Worm (Caenorhabditis elegans) whole organism, L2 larva: ENCODE results near the gene Y45F10C.6.
A peak's percentile ranks its signal among the peaks of the same experiment; 100 is the strongest.

Source experiments
- aly-2 ChIP-seq: fragments of 150-350 bp; optimal IDR thresholded peaks from 2 replicates; lab custom pipeline; 2014; ENCODE audit warnings: missing biosample characterization, missing genetic modification characterization
- egl-27 ChIP-seq: sonication (generic microtip); optimal IDR thresholded peaks from 3 replicates; lab custom pipeline; 2017; ENCODE audit warnings: missing biosample characterization, missing genetic modification reagents, missing genetic modification characterization
- elt-3 ChIP-seq: sonication (generic microtip); optimal IDR thresholded peaks from 2 replicates; lab custom pipeline; 2017; ENCODE audit warnings: missing biosample characterization, missing genetic modification characterization
- lsy-2 ChIP-seq, 2 experiments: fragments of 150-350 bp in 1 of 2; sonication (generic microtip) in 1 of 2; optimal IDR thresholded peaks; 2 replicates each; lab custom pipeline; 2014 to 2017; ENCODE audit warnings: missing biosample characterization in 2 of 2, missing genetic modification characterization in 2 of 2
- nhr-25 ChIP-seq: fragments of 150-350 bp; sonication (generic microtip); optimal IDR thresholded peaks from 3 replicates; lab custom pipeline; 2014; ENCODE audit warnings: missing biosample characterization, missing genetic modification characterization
- skn-1 ChIP-seq: sonication (generic microtip); optimal IDR thresholded peaks from 2 replicates; lab custom pipeline; 2017; ENCODE audit warnings: missing biosample characterization, missing genetic modification characterization
- sma-3 ChIP-seq: sonication (generic microtip); optimal IDR thresholded peaks from 2 replicates; lab custom pipeline; 2016; ENCODE audit warnings: missing genetic modification reagents, missing genetic modification characterization, missing compliant biosample characterization
- snpc-4 ChIP-seq: fragments of 150-350 bp; optimal IDR thresholded peaks from 2 replicates; lab custom pipeline; 2014; ENCODE audit warnings: missing biosample characterization, missing genetic modification characterization
- unc-55 ChIP-seq: fragments of 150-350 bp; sonication (generic microtip); optimal IDR thresholded peaks from 3 replicates; lab custom pipeline; 2014; ENCODE audit warnings: missing biosample characterization, missing genetic modification reagents, missing genetic modification characterization
- unc-62 ChIP-seq: fragments of 150-350 bp; optimal IDR thresholded peaks from 2 replicates; lab custom pipeline; 2014; ENCODE audit warnings: missing biosample characterization, missing genetic modification reagents, missing genetic modification characterization
- ztf-11 ChIP-seq: sonication (generic microtip); optimal IDR thresholded peaks from 2 replicates; lab custom pipeline; 2017; ENCODE audit warnings: missing biosample characterization, missing genetic modification characterization
- ztf-4 ChIP-seq: fragments of 150-350 bp; optimal IDR thresholded peaks from 2 replicates; lab custom pipeline; 2014; ENCODE audit warnings: missing biosample characterization, missing genetic modification characterization

DNA sequence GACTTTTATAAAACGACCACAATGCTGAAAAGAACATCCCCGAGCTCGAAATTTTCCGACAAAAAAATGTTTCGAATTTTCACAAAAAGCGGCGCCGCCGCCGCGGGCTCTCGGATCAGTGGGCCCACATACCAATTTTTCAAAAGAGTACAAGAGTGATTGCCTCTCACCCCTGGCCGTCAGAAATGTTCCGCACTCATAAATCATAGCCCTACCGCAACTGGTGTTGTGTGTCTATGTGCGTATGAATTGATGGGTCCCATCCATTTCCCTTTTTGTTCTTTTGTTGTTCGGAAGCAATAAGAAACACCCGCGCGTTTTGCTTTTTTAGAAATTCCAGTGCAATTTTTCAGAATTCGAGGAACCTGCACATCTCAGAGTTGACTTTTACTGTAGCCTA is 42.5 kb downstream of the Y45F10C.6 start:
- TF ChIP-seq aly-2 (tag; lab: Kevin White, UChicago) (no peak), lsy-2 (tag; optimal IDR thresholded peaks at IDR 0.05; lab: Kevin White, UChicago) (peak in 1 of 2 experiments; percentile 33), ztf-11 (no peak), egl-27 (no peak), ztf-4 (no peak), snpc-4 (tag; lab: Kevin White, UChicago) (no peak), unc-62 (peak; percentile 89), nhr-25 (tag; lab: Kevin White, UChicago) (no peak), unc-55 (peak; percentile 27), skn-1 (tag; lab: Kevin White, UChicago) (no peak), sma-3 (GFP tag; lab: Kevin White, UChicago) (no peak), elt-3 (tag; lab: Kevin White, UChicago) (no peak)
